Worm (Caenorhabditis elegans): Measurements from ENCODE around the gene oac-50.

Gene oac-50

DNA sequence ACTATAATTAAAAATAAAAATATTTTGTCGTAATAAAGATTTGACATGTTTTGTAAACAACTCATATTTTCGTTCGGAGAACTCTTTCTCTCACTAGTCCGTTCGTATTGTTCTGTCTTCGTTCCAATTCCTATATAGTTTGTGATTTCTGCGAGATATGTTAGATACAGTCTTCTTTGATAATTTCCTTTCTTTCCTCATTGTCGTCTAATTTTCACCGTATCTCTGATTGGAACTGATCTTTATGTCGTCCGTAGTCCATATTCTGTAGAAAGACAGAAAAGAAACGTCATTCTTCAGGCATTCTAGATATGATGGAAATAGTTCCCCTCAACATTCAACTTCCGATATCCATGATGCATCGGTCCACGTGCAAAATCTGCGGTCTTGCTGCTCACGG lies 28.5 kb downstream of the oac-50 start, which contains the start of gene nhr-30:
Gene nhr-30, plus strand, starts transcription at position 301 of the 400 bp plus-strand sequence.
- TF ChIP-seq ceh-90 (tag; optimal IDR thresholded peaks at IDR 0.05) (no peak), nhr-47 (tag; optimal IDR thresholded peaks at IDR 0.05) (no peak), nhr-90 (tag; optimal IDR thresholded peaks at IDR 0.05; ENCODE audit: poor library complexity) (no peak), sup-37 (GFP tag; optimal IDR thresholded peaks at IDR 0.05) (no peak), rnt-1 (tag; optimal IDR thresholded peaks at IDR 0.05) (no peak), vab-15 (tag; optimal IDR thresholded peaks at IDR 0.05) (no peak), mdl-1 (tag; optimal IDR thresholded peaks at IDR 0.05) (no peak), unc-86 (tag; optimal IDR thresholded peaks at IDR 0.05) (no peak), nhr-76 (tag; optimal IDR thresholded peaks at IDR 0.05) (no peak)

DNA sequence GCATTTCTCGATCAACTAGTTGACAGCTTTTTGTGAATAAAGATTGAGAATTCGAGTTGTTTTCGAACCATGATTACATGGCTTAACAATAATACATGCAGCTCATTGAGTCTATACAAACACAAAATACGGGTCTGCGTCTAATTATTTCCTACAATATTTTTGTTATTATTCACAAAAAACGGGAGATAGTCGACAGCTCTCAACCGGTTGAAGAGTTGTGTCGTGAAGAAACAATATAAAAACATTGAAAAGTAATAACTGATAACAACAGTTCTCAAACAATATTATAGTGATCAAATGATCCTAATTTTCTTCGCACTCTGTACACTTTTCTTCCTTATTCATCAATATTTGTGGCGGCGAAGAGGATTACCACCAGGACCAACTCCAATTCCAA lies 32.3 kb downstream of the oac-50 start, which contains the start of gene cyp-33B1:
Gene cyp-33B1, plus strand, starts transcription at position 301 of the 400 bp plus-strand sequence.
- TF ChIP-seq ets-5 (GFP tag; IDR thresholded peaks at IDR 0.05) = no peak
- no peak for TF ChIP-seq grh-1 (GFP tag; IDR thresholded peaks at IDR 0.05)
- TF ChIP-seq isw-1 (GFP tag; IDR thresholded peaks at IDR 0.05) = no peak
- TF ChIP-seq nhr-84 (tag; optimal IDR thresholded peaks at IDR 0.05) = no peak
- TF ChIP-seq zip-4 (GFP tag; optimal IDR thresholded peaks at IDR 0.05) = no peak
- no peak for TF ChIP-seq elt-3 (tag; optimal IDR thresholded peaks at IDR 0.05)
- TF ChIP-seq lin-14 (GFP tag; optimal IDR thresholded peaks at IDR 0.05) = no peak
- no peak for TF ChIP-seq mef-2 (tag; optimal IDR thresholded peaks at IDR 0.05)
- no peak for TF ChIP-seq rnt-1 (tag; optimal IDR thresholded peaks at IDR 0.05)
- TF ChIP-seq aha-1 (tag; optimal IDR thresholded peaks at IDR 0.05) = no peak
- TF ChIP-seq ceh-90 (tag; optimal IDR thresholded peaks at IDR 0.05) = no peak
- no peak for TF ChIP-seq ces-1 (GFP tag; optimal IDR thresholded peaks at IDR 0.05)
- TF ChIP-seq nhr-90 (tag; optimal IDR thresholded peaks at IDR 0.05; ENCODE audit: poor library complexity) = no peak
- no peak for TF ChIP-seq mab-9 (GFP tag; IDR thresholded peaks at IDR 0.05)
- no peak for TF ChIP-seq sptf-1 (tag; optimal IDR thresholded peaks at IDR 0.05)
- no peak for TF ChIP-seq hlh-17 (GFP tag; optimal IDR thresholded peaks at IDR 0.05; ENCODE audit: borderline replicate concordance)
- TF ChIP-seq mep-1 (tag; optimal IDR thresholded peaks at IDR 0.05) = no peak
- no peak for TF ChIP-seq sup-37 (GFP tag; optimal IDR thresholded peaks at IDR 0.05)
- TF ChIP-seq nhr-19 (GFP tag; conservative IDR thresholded peaks at IDR 0.05) = no peak

DNA sequence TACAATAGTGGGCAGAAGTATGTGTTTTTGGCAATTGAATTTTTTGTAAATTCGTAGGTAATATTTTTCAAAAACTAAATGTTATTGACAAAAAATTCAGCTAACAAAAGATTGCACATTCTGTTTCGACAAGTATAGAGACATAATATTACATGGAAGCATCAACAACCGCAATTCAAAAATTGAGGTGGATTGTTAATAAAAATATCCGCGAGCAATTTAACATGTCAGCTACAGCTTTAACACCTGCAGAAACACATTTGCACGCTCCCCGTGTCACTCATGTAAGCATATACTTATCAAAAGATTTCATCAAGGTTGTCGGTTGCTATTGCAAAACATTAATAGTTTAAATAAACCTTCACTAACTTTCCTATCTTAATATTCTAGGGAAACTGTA lies 37.7 kb downstream of the oac-50 start, which contains the start of gene srsx-34:
Gene srsx-34, plus strand, starts transcription at position 301 of the 400 bp plus-strand sequence.
- TF ChIP-seq unc-86 (tag; optimal IDR thresholded peaks at IDR 0.05) (no peak), rnt-1 (tag; optimal IDR thresholded peaks at IDR 0.05) (no peak), mab-9 (GFP tag; IDR thresholded peaks at IDR 0.05) (no peak), Y116A8C.19 (tag; optimal IDR thresholded peaks at IDR 0.05; ENCODE audit: borderline replicate concordance) (no peak), hlh-4 (tag; optimal IDR thresholded peaks at IDR 0.05) (no peak), ceh-63 (GFP tag; optimal IDR thresholded peaks at IDR 0.05) (no peak), nhr-19 (GFP tag; conservative IDR thresholded peaks at IDR 0.05) (no peak), vab-15 (tag; optimal IDR thresholded peaks at IDR 0.05) (no peak), dpl-1 (GFP tag; optimal IDR thresholded peaks at IDR 0.05) (no peak), lin-39 (tag; optimal IDR thresholded peaks at IDR 0.05) (no peak), hlh-17 (GFP tag; optimal IDR thresholded peaks at IDR 0.05; ENCODE audit: borderline replicate concordance) (no peak), blmp-1 (tag; optimal IDR thresholded peaks at IDR 0.05) (no peak), hpl-2 (GFP tag; optimal IDR thresholded peaks at IDR 0.05) (no peak), unc-62 (GFP tag; optimal IDR thresholded peaks at IDR 0.05) (no peak), sptf-1 (tag; optimal IDR thresholded peaks at IDR 0.05) (no peak)

DNA sequence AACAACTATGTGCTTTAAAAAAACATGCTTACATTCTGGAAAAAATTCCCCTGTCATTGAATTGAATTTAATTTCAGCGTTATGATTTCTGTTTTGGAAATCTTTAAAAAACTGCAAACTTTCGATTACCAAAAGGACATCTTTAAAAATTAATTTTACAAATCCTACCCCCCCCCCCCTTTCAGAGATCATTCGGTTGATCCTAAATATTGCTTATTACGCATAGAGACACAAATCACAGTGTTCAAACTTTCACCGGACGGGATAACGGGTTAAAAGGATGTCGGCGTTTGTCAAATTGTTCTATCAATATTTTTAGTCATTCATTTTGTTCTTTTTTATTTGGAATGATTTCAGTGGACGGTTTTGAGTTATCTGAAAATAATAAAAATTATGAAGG lies 40.1 kb downstream of the oac-50 start, which contains the start of gene C25E10.4:
Gene C25E10.4, plus strand, starts transcription at position 301 of the 400 bp plus-strand sequence.
- TF ChIP-seq blmp-1 (tag; optimal IDR thresholded peaks at IDR 0.05) = peak; percentile 33
- TF ChIP-seq efl-1 (optimal IDR thresholded peaks at IDR 0.05) = no peak
- peak in 1 of 2 experiments; percentile 43 for TF ChIP-seq efl-1 (GFP tag; optimal IDR thresholded peaks at IDR 0.05 in 1 of 2)
- TF ChIP-seq ces-1 (GFP tag; optimal IDR thresholded peaks at IDR 0.05) = no peak
